Worm (Caenorhabditis elegans) whole organism, young adult: Measurements from ENCODE around the gene acy-1.

Experiments
- C06A6.2 ChIP-seq: fragments of 200-800 bp; sonication (Bioruptor generic); conservative IDR thresholded peaks from 2 replicates; pipeline ENCODE4 v1.3.6; 2022; ENCODE audit warnings: missing genetic modification characterization, missing compliant biosample characterization
- F33H1.4 ChIP-seq: fragments of 200-800 bp; sonication (Bioruptor generic); IDR thresholded peaks from 2 replicates; pipeline ENCODE4 v1.3.6; 2022; ENCODE audit warnings: missing genetic modification reagents, missing genetic modification characterization, missing compliant biosample characterization
- F57C9.4 ChIP-seq: sonication (generic microtip); optimal IDR thresholded peaks from 2 replicates; lab custom pipeline; 2017; ENCODE audit warnings: mild to moderate bottlenecking, missing genetic modification characterization, missing compliant biosample characterization
- Y53F4B.3 ChIP-seq: fragments of 200-800 bp; sonication (Bioruptor generic); IDR thresholded peaks from 2 replicates; pipeline ENCODE4 v1.3.6; 2022; ENCODE audit warnings: missing genetic modification reagents, missing genetic modification characterization, missing compliant biosample characterization
- ZK185.1 ChIP-seq: sonication (generic microtip); optimal IDR thresholded peaks from 2 replicates; lab custom pipeline; 2016; ENCODE audit warnings: mild to moderate bottlenecking, missing genetic modification characterization, missing compliant biosample characterization; ENCODE audit not compliant: poor library complexity, severe bottlenecking
- ama-1 ChIP-seq, 3 experiments: fragments of 150-350 bp in 1 of 3; sonication (generic microtip) in 2 of 3; optimal IDR thresholded peaks; 2 replicates each; lab custom pipeline; 2014 to 2018; ENCODE audit warnings: missing biosample characterization in 2 of 3, missing genetic modification characterization in 2 of 3, missing genetic modification reagents in 2 of 3
- aptf-2 ChIP-seq: fragments of 200-800 bp; sonication (Bioruptor generic); conservative IDR thresholded peaks from 2 replicates; pipeline ENCODE4 v1.3.6; 2022; ENCODE audit warnings: missing genetic modification reagents, missing genetic modification characterization, missing compliant biosample characterization
- attf-5 ChIP-seq: fragments of 200-800 bp; sonication (Bioruptor generic); optimal IDR thresholded peaks from 2 replicates; lab custom pipeline; 2018; ENCODE audit warnings: mild to moderate bottlenecking, missing genetic modification characterization, missing compliant biosample characterization
- cebp-1 ChIP-seq, 2 experiments: fragments of 200-800 bp in 1 of 2; sonication (Bioruptor generic) in 1 of 2; sonication (generic microtip) in 1 of 2; IDR thresholded peaks in 1 of 2; optimal IDR thresholded peaks in 1 of 2; 2 replicates each; pipeline versions ENCODE4 v1.3.6 to Lab custom; 2017 to 2022; ENCODE audit warnings: missing compliant biosample characterization in 2 of 2, missing genetic modification characterization in 2 of 2, mild to moderate bottlenecking in 1 of 2, missing genetic modification reagents in 1 of 2, moderate library complexity in 1 of 2
- cebp-2 ChIP-seq: fragments of 200-800 bp; sonication (Bioruptor generic); IDR thresholded peaks from 2 replicates; pipeline ENCODE4 v1.3.6; 2022; ENCODE audit warnings: missing genetic modification characterization, missing compliant biosample characterization
- die-1 ChIP-seq: sonication (generic microtip); optimal IDR thresholded peaks from 2 replicates; lab custom pipeline; 2016; ENCODE audit warnings: missing genotype, mild to moderate bottlenecking, missing genetic modification characterization, missing compliant biosample characterization
- dox-1 ChIP-seq: fragments of 200-800 bp; sonication (Bioruptor generic); IDR thresholded peaks from 2 replicates; pipeline ENCODE4 v1.3.6; 2022; ENCODE audit warnings: missing genetic modification reagents, missing genetic modification characterization, missing compliant biosample characterization
- egrh-3 ChIP-seq: fragments of 200-800 bp; sonication (Bioruptor generic); IDR thresholded peaks from 2 replicates; pipeline ENCODE4 v1.3.6; 2022; ENCODE audit warnings: missing genetic modification reagents, missing genetic modification characterization, missing compliant biosample characterization
- ekl-4 ChIP-seq: fragments of 200-800 bp; sonication (Bioruptor generic); IDR thresholded peaks from 2 replicates; pipeline ENCODE4 v1.3.6; 2022; ENCODE audit warnings: missing genetic modification reagents, missing genetic modification characterization, missing compliant biosample characterization
- ets-4 ChIP-seq: fragments of 200-800 bp; sonication (Bioruptor generic); optimal IDR thresholded peaks from 2 replicates; lab custom pipeline; 2018; ENCODE audit warnings: mild to moderate bottlenecking, missing genetic modification characterization, missing compliant biosample characterization
- him-1 ChIP-seq: sonication (generic microtip); optimal IDR thresholded peaks from 2 replicates; lab custom pipeline; 2016; ENCODE audit warnings: missing genotype, missing genetic modification reagents, missing genetic modification characterization, missing compliant biosample characterization
- hlh-12 ChIP-seq: sonication (generic microtip); optimal IDR thresholded peaks from 2 replicates; lab custom pipeline; 2016; ENCODE audit warnings: missing genetic modification characterization, missing compliant biosample characterization
- hlh-26 ChIP-seq: fragments of 200-800 bp; sonication (Bioruptor generic); conservative IDR thresholded peaks from 2 replicates; pipeline ENCODE4 v1.3.6; 2022; ENCODE audit warnings: missing genetic modification reagents, missing genetic modification characterization, missing compliant biosample characterization
- hmg-1.2 ChIP-seq: fragments of 200-800 bp; sonication (Bioruptor generic); IDR thresholded peaks from 2 replicates; pipeline ENCODE4 v1.3.6; 2022; ENCODE audit warnings: missing genetic modification reagents, missing genetic modification characterization, missing compliant biosample characterization
- hmg-20 ChIP-seq: fragments of 200-800 bp; sonication (Bioruptor generic); IDR thresholded peaks from 2 replicates; pipeline ENCODE4 v1.3.6; 2022; ENCODE audit warnings: missing genetic modification reagents, missing genetic modification characterization, missing compliant biosample characterization
- hrde-1 ChIP-seq: sonication (generic microtip); optimal IDR thresholded peaks from 2 replicates; lab custom pipeline; 2016; ENCODE audit warnings: missing genetic modification characterization, mild to moderate bottlenecking, missing compliant biosample characterization, moderate library complexity, missing genotype, missing genetic modification reagents, borderline replicate concordance
- mes-4 ChIP-seq: sonication (generic microtip); optimal IDR thresholded peaks from 2 replicates; lab custom pipeline; 2016; ENCODE audit warnings: missing genotype, missing genetic modification characterization, missing compliant biosample characterization
- mxl-1 ChIP-seq: sonication (generic microtip); optimal IDR thresholded peaks from 2 replicates; lab custom pipeline; 2016; ENCODE audit warnings: missing genetic modification characterization, missing compliant biosample characterization
- nfya-1 ChIP-seq: sonication (generic microtip); optimal IDR thresholded peaks from 2 replicates; lab custom pipeline; 2017; ENCODE audit warnings: antibody characterized with exemption, missing compliant biosample characterization, missing genetic modification characterization, borderline replicate concordance; ENCODE audit not compliant: insufficient read depth
- nhr-120 ChIP-seq: fragments of 200-800 bp; sonication (Bioruptor generic); IDR thresholded peaks from 2 replicates; pipeline ENCODE4 v1.3.6; 2022; ENCODE audit warnings: missing genetic modification characterization, missing compliant biosample characterization
- nhr-27 ChIP-seq: fragments of 200-800 bp; sonication (Bioruptor generic); optimal IDR thresholded peaks from 2 replicates; lab custom pipeline; 2018; ENCODE audit warnings: mild to moderate bottlenecking, missing genetic modification characterization, moderate library complexity, missing compliant biosample characterization
- pha-4 ChIP-seq: fragments of 150-350 bp; sonication (generic microtip); optimal IDR thresholded peaks from 2 replicates; lab custom pipeline; 2014; ENCODE audit warnings: missing biosample characterization, missing genetic modification reagents, missing genetic modification characterization
- sdz-38 ChIP-seq: sonication (generic microtip); optimal IDR thresholded peaks from 2 replicates; lab custom pipeline; 2016; ENCODE audit warnings: missing genotype, missing genetic modification characterization, missing compliant biosample characterization
- sea-2 ChIP-seq: fragments of 200-800 bp; sonication (Bioruptor generic); IDR thresholded peaks from 2 replicates; pipeline ENCODE4 v1.3.6; 2022; ENCODE audit warnings: missing genetic modification characterization, missing compliant biosample characterization
- snpc-3.4 ChIP-seq: sonication (generic microtip); optimal IDR thresholded peaks from 2 replicates; lab custom pipeline; 2017; ENCODE audit warnings: missing genetic modification characterization, mild to moderate bottlenecking, missing compliant biosample characterization, antibody characterized with exemption, moderate library complexity, missing genotype, missing genetic modification reagents
- tlf-1 ChIP-seq: fragments of 200-800 bp; sonication (Bioruptor generic); optimal IDR thresholded peaks from 2 replicates; lab custom pipeline; 2018; ENCODE audit warnings: mild to moderate bottlenecking, missing genetic modification characterization, missing compliant biosample characterization
- zfh-2 ChIP-seq: fragments of 200-800 bp; sonication (Bioruptor generic); conservative IDR thresholded peaks from 2 replicates; pipeline ENCODE4 v1.3.6; 2022; ENCODE audit warnings: missing genetic modification reagents, missing genetic modification characterization, missing compliant biosample characterization
- ztf-18 ChIP-seq: sonication (generic microtip); optimal IDR thresholded peaks from 2 replicates; lab custom pipeline; 2016; ENCODE audit warnings: missing genotype, mild to moderate bottlenecking, missing genetic modification characterization, missing compliant biosample characterization
- ztf-6 ChIP-seq: fragments of 200-800 bp; sonication (Bioruptor generic); IDR thresholded peaks from 2 replicates; pipeline ENCODE4 v1.3.6; 2022; ENCODE audit warnings: missing genetic modification reagents, missing genetic modification characterization, missing compliant biosample characterization

acy-1 gene

DNA sequence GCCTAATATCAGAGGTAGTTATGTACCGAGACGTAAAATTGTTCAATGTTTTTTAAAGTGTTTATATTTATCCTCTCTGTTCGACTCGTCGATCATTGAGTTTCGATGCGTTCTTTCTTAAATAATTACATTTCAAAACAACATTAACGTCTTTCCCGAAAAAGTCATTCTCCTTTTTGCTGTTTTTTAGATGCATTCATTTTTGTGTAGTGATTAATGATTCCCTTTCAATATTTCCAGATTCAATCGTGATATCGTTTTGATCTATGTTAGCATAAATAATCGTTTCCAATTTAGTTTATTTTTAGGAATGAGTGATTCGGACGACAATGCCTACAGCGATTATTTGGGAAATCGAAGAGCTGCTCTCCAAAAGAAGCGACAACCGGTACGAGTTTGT is 28.2 kb upstream of the acy-1 start, which contains the start of gene T04A8.8:
T04A8.8 (plus strand) TSS at position 301 of the 400 bp plus-strand sequence.
- TF ChIP-seq hmg-20 = no peak
- TF ChIP-seq mes-4 (tag; lab: Kevin White, UChicago) = no peak
- TF ChIP-seq F57C9.4 (tag; lab: Kevin White, UChicago) = no peak
- no peak for TF ChIP-seq hlh-26 (GFP tag; lab: Robert Waterston, UW)
- TF ChIP-seq pha-4 = no peak
- no peak for TF ChIP-seq ets-4 (GFP tag; lab: Kevin White, UChicago)
- TF ChIP-seq sdz-38 = no peak
- TF ChIP-seq attf-5 (GFP tag; lab: Kevin White, UChicago) = no peak
- TF ChIP-seq cebp-2 (GFP tag; lab: Robert Waterston, UW) = no peak
- no peak for TF ChIP-seq nfya-1 (tag; lab: Kevin White, UChicago)
- no peak for TF ChIP-seq hlh-12 (tag; lab: Kevin White, UChicago)
- TF ChIP-seq mxl-1 (tag; lab: Kevin White, UChicago) = no peak
- no peak for TF ChIP-seq snpc-3.4 (tag; lab: Kevin White, UChicago)
- TF ChIP-seq F33H1.4 (GFP tag; lab: Robert Waterston, UW) = no peak

DNA sequence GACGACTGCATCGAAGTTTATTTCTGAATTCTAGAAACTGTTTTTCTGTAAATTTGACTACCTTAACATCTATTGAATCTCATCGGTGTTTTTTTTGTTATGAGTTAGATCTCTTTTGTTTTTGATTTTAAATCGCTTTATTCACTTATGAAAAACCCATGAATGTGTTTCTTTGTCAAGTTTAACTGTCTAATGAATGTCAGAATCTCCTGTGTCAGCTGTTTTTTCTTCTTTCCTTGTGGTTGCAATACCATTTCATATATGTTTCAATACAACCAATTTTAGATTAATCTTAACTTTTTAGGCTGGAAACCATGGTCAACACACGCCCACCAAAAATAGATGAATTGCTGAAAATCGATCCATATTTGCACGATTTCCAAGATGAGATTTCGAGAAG is 26.8 kb upstream of the acy-1 start, which contains the start of gene T04A8.7:
T04A8.7 (plus strand) TSS at position 301 of the 400 bp plus-strand sequence.
- TF ChIP-seq ekl-4 (GFP tag; lab: Robert Waterston, UW) (0 out of 2 replicates have a peak, but pooled peaks have one; percentile 20), zfh-2 (GFP tag; lab: Robert Waterston, UW) (no peak), Y53F4B.3 (GFP tag; lab: Robert Waterston, UW) (no peak), cebp-2 (GFP tag; lab: Robert Waterston, UW) (no peak), him-1 (tag; lab: Kevin White, UChicago) (no peak), aptf-2 (no peak), hrde-1 (tag; lab: Kevin White, UChicago) (no peak), cebp-1 (GFP tag; IDR thresholded peaks at IDR 0.05; lab: Robert Waterston, UW) (no peak), cebp-1 (tag; optimal IDR thresholded peaks at IDR 0.05; lab: Kevin White, UChicago) (no peak), sea-2 (no peak), ztf-6 (GFP tag; lab: Robert Waterston, UW) (no peak), nhr-120 (GFP tag; lab: Robert Waterston, UW) (no peak), tlf-1 (GFP tag; lab: Kevin White, UChicago) (no peak), C06A6.2 (GFP tag; lab: Robert Waterston, UW) (no peak), ama-1 (optimal IDR thresholded peaks at IDR 0.05; lab: Kevin White, UChicago) (no peak), ama-1 (GFP tag; optimal IDR thresholded peaks at IDR 0.05; lab: Kevin White, UChicago) (peak in 1 of 2 experiments; percentile 18), die-1 (tag; lab: Kevin White, UChicago) (no peak), hlh-26 (GFP tag; lab: Robert Waterston, UW) (no peak), egrh-3 (GFP tag; lab: Robert Waterston, UW) (no peak), ztf-18 (tag; lab: Kevin White, UChicago) (peak; percentile 29), dox-1 (GFP tag; lab: Robert Waterston, UW) (no peak)

DNA sequence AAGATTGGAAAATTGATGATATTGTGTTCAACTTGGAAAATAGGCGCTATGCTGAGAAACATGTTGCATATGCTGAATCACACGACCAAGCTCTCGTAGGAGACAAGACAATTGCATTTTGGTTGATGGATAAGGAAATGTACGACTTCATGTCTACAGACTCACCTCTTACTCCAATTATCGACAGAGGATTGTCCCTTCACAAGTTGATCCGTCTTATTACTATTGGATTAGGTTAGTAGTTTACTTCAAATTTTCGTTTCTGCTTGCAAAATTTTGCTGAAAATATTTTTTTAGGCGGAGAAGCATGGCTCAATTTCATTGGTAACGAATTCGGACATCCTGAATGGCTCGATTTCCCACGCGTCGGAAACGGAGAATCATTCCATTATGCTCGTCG is 25.0 kb upstream of the acy-1 start:
- no peak for TF ChIP-seq ama-1 (optimal IDR thresholded peaks at IDR 0.05; lab: Kevin White, UChicago)
- TF ChIP-seq ama-1 (GFP tag; optimal IDR thresholded peaks at IDR 0.05; lab: Kevin White, UChicago) = no peak
- TF ChIP-seq snpc-3.4 (tag; lab: Kevin White, UChicago) = no peak
- TF ChIP-seq, all 124 proteins: peak for 0

DNA sequence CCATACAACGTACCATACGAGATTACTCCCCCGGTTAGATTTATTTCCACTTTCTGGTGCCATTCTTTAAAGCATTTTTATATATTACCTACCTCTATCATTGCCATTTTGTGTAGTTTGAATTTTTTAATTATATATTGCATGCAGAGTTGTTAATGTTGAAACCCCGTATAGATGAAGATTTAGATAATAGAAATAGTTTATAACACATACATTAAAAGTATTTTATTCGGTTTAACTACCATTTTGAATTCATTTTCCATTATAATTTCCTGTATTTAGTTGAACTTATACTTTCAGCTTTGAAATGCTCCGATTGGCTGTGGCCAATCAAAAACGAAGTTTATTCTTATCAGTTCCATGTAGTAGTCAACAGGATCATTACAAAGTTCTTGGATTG is 24.1 kb upstream of the acy-1 start, which contains the start of gene dnj-18:
dnj-18 (plus strand) TSS at position 301 of the 400 bp plus-strand sequence.
- TF ChIP-seq F33H1.4 (GFP tag; lab: Robert Waterston, UW) = no peak
- TF ChIP-seq hmg-1.2 (GFP tag; lab: Robert Waterston, UW) = no peak
- no peak for TF ChIP-seq nhr-27 (tag; lab: Kevin White, UChicago)
- no peak for TF ChIP-seq snpc-3.4 (tag; lab: Kevin White, UChicago)
- TF ChIP-seq ZK185.1 = no peak
